Worm (Caenorhabditis elegans) whole organism, midembryonic: ENCODE measurements around the gene F40H3.1.

ENCODE experiments used
- T22C8.4 ChIP-seq: fragments of 200-800 bp; sonication (Bioruptor generic); IDR thresholded peaks from 2 replicates; pipeline ENCODE4 v1.3.6; 2022; ENCODE audit warnings: missing genetic modification characterization, missing compliant biosample characterization
- cog-1 ChIP-seq: sonication (generic microtip); optimal IDR thresholded peaks from 2 replicates; lab custom pipeline; 2016; ENCODE audit warnings: missing genetic modification characterization, missing compliant biosample characterization
- flt-1 ChIP-seq: fragments of 200-800 bp; sonication (Bioruptor generic); IDR thresholded peaks from 2 replicates; pipeline ENCODE4 v1.3.6; 2022; ENCODE audit warnings: missing genetic modification characterization, missing compliant biosample characterization
- klf-2 ChIP-seq: fragments of 200-800 bp; sonication (Bioruptor generic); conservative IDR thresholded peaks from 2 replicates; pipeline ENCODE4 v1.3.6; 2022; ENCODE audit warnings: missing genetic modification reagents, missing genetic modification characterization, missing compliant biosample characterization
- tab-1 ChIP-seq: fragments of 200-800 bp; sonication (Bioruptor generic); IDR thresholded peaks from 2 replicates; pipeline ENCODE4 v1.3.6; 2022; ENCODE audit warnings: missing genetic modification characterization, missing compliant biosample characterization
- ztf-23 ChIP-seq: fragments of 200-800 bp; sonication (Bioruptor generic); IDR thresholded peaks from 2 replicates; pipeline ENCODE4 v1.3.6; 2022; ENCODE audit warnings: missing genetic modification reagents, missing genetic modification characterization, missing compliant biosample characterization
- ztf-29 ChIP-seq: fragments of 200-800 bp; sonication (Bioruptor generic); IDR thresholded peaks from 2 replicates; pipeline ENCODE4 v1.3.6; 2022; ENCODE audit warnings: missing genetic modification reagents, missing genetic modification characterization, missing compliant biosample characterization

- no peak for TF ChIP-seq T22C8.4 (GFP tag; lab: Robert Waterston, UW)
- no peak for TF ChIP-seq flt-1 (GFP tag; lab: Robert Waterston, UW)
- TF ChIP-seq cog-1 (tag; lab: Kevin White, UChicago) = no peak
- TF ChIP-seq tab-1 (GFP tag; lab: Robert Waterston, UW) = no peak
- no peak for TF ChIP-seq ztf-23 (GFP tag; lab: Robert Waterston, UW)
- TF ChIP-seq ztf-29 = no peak
- no peak for TF ChIP-seq klf-2
Observed at ce11 chrII:6192484-6192883, 12.9 kb downstream of the F40H3.1 start, which contains the start of gene cpb-2.
